Worm (Caenorhabditis elegans) whole organism, L4/young adult: ENCODE data around the gene tpk-1.

Experiments
- W03F9.2 ChIP-seq: fragments of 150-350 bp; optimal IDR thresholded peaks from 2 replicates; lab custom pipeline; 2014; ENCODE audit warnings: missing biosample characterization, missing genetic modification characterization
- him-1 ChIP-seq: sonication (generic microtip); optimal IDR thresholded peaks from 2 replicates; lab custom pipeline; 2016; ENCODE audit warnings: missing genotype, missing genetic modification reagents, missing genetic modification characterization, missing compliant biosample characterization

DNA sequence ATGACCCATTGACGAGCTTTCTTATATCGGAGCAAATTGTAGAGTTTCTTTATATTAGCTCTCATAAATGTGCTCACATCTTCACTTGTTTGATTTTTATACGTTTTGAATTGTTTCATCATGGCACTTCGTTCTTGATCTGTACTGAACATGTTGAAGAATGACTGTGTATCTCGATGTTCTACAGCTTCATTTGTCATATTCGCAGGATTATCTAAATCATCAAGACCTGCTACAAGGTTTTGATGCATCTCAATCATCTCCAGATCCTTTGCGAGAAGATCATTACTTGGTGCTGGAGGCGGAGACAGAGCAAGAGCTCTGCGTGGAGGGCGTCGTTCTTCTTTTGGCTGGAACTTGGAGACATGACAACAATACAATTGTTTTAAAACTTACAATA lies 8.7 kb upstream of the tpk-1 start:
- no peak for TF ChIP-seq W03F9.2 (tag; lab: Kevin White, UChicago)
- TF ChIP-seq him-1, result no peak
